Fruit fly (Drosophila melanogaster) whole organism, embryonic: ENCODE measurements around the gene CG32971.

Experiments used
- ATbp ChIP-seq: fragments of 200-800 bp; sonication (Bioruptor generic); optimal IDR thresholded peaks from 2 replicates; lab custom pipeline; 2017; ENCODE audit warnings: missing biosample characterization, mild to moderate bottlenecking, missing genetic modification characterization, missing genetic modification reagents
- Ada2b ChIP-seq: fragments of 200-800 bp; sonication (Bioruptor generic); IDR thresholded peaks from 2 replicates; pipeline ENCODE4 v1.3.6; 2022; ENCODE audit warnings: missing biosample characterization, missing genetic modification characterization
- Asciz ChIP-seq: fragments of 200-800 bp; sonication (Bioruptor generic); optimal IDR thresholded peaks from 2 replicates; lab custom pipeline; 2017; ENCODE audit warnings: missing biosample characterization, mild to moderate bottlenecking, missing genetic modification characterization, missing genetic modification reagents
- Awh ChIP-seq: fragments of 200-800 bp; sonication (Bioruptor generic); IDR thresholded peaks from 2 replicates; pipeline ENCODE4, ENCODE4 v1.3.6; 2022; ENCODE audit warnings: missing biosample characterization, missing genetic modification characterization
- CG10209 ChIP-seq: fragments of 200-800 bp; sonication (Bioruptor generic); optimal IDR thresholded peaks from 3 replicates; lab custom pipeline; 2017; ENCODE audit warnings: missing biosample characterization, mild to moderate bottlenecking, missing genetic modification characterization, missing genetic modification reagents
- CG1024 ChIP-seq: fragments of 200-800 bp; sonication (Bioruptor generic); IDR thresholded peaks from 2 replicates; pipeline ENCODE4 v1.3.6; 2022; ENCODE audit warnings: missing biosample characterization, missing genetic modification characterization
- CG10274 ChIP-seq: fragments of 200-800 bp; sonication (Bioruptor generic); optimal IDR thresholded peaks from 3 replicates; lab custom pipeline; 2017; ENCODE audit warnings: missing biosample characterization, mild to moderate bottlenecking, missing genetic modification characterization
- CG10654 ChIP-seq: fragments of 200-800 bp; sonication (Bioruptor generic); optimal IDR thresholded peaks from 2 replicates; lab custom pipeline; 2016; ENCODE audit warnings: missing biosample characterization, missing genetic modification characterization
- CG11093 ChIP-seq: fragments of 200-800 bp; sonication (Bioruptor generic); IDR thresholded peaks from 3 replicates; pipeline ENCODE4 v1.3.6; 2022; ENCODE audit warnings: missing biosample characterization, missing genetic modification characterization
- CG11504 ChIP-seq: fragments of 200-800 bp; sonication (Bioruptor generic); optimal IDR thresholded peaks from 3 replicates; lab custom pipeline; 2019; ENCODE audit warnings: missing biosample characterization, mild to moderate bottlenecking, missing genetic modification characterization, moderate library complexity
- CG13123 ChIP-seq: fragments of 200-800 bp; sonication (Bioruptor generic); optimal IDR thresholded peaks from 2 replicates; lab custom pipeline; 2016; ENCODE audit warnings: missing biosample characterization, missing genetic modification characterization
- CG13424 ChIP-seq: fragments of 200-800 bp; sonication (Bioruptor generic); optimal IDR thresholded peaks from 2 replicates; lab custom pipeline; 2019; ENCODE audit warnings: missing biosample characterization, mild to moderate bottlenecking, missing genetic modification characterization, moderate library complexity
- CG14710 ChIP-seq: fragments of 200-800 bp; sonication (Bioruptor generic); optimal IDR thresholded peaks from 3 replicates; lab custom pipeline; 2019; ENCODE audit warnings: missing biosample characterization, mild to moderate bottlenecking, missing genetic modification characterization, moderate library complexity
- CG17359 ChIP-seq: fragments of 200-800 bp; sonication (Bioruptor generic); optimal IDR thresholded peaks from 3 replicates; lab custom pipeline; 2018; ENCODE audit warnings: missing biosample characterization, mild to moderate bottlenecking, missing genetic modification characterization, moderate library complexity
- CG17612 ChIP-seq: fragments of 200-800 bp; sonication (Bioruptor generic); IDR thresholded peaks from 2 replicates; pipeline ENCODE4 v1.3.6; 2022; ENCODE audit warnings: missing biosample characterization, missing genetic modification characterization
- CG18262 ChIP-seq: fragments of 200-800 bp; optimal IDR thresholded peaks from 3 replicates; lab custom pipeline; 2019; ENCODE audit warnings: missing biosample characterization, mild to moderate bottlenecking, missing genetic modification characterization, moderate library complexity
- CG1832 ChIP-seq: fragments of 200-800 bp; sonication (Bioruptor generic); optimal IDR thresholded peaks from 2 replicates; lab custom pipeline; 2017; ENCODE audit warnings: missing biosample characterization, mild to moderate bottlenecking, missing genetic modification characterization, inconsistent platforms
- CG2129 ChIP-seq: fragments of 200-800 bp; sonication (Bioruptor generic); IDR thresholded peaks from 2 replicates; pipeline ENCODE4 v1.3.6; 2022; ENCODE audit warnings: missing biosample characterization, missing genetic modification characterization; ENCODE audit not compliant: partially characterized antibody
- CG2199 ChIP-seq: fragments of 200-800 bp; sonication (Bioruptor generic); IDR thresholded peaks from 3 replicates; pipeline ENCODE4 v1.3.6; 2022; ENCODE audit warnings: missing biosample characterization, missing genetic modification characterization
- CG2875 ChIP-seq: fragments of 200-800 bp; sonication (Bioruptor generic); optimal IDR thresholded peaks from 2 replicates; lab custom pipeline; 2017; ENCODE audit warnings: missing biosample characterization, mild to moderate bottlenecking, missing genetic modification characterization, missing genetic modification reagents
- CG31441 ChIP-seq: fragments of 200-800 bp; sonication (Bioruptor generic); IDR thresholded peaks from 2 replicates; pipeline ENCODE4 v1.3.6; 2022; ENCODE audit warnings: missing biosample characterization, missing genetic modification characterization
- CG33557 ChIP-seq: fragments of 200-800 bp; sonication (Bioruptor generic); optimal IDR thresholded peaks from 2 replicates; lab custom pipeline; 2019; ENCODE audit warnings: missing biosample characterization, mild to moderate bottlenecking, missing genetic modification characterization, moderate library complexity
- CG43689 ChIP-seq: fragments of 200-800 bp; sonication (Bioruptor generic); IDR thresholded peaks from 2 replicates; pipeline ENCODE4 v1.3.6; 2022; ENCODE audit warnings: missing biosample characterization, missing genetic modification characterization
- CG4617 ChIP-seq: fragments of 200-800 bp; sonication (Bioruptor generic); optimal IDR thresholded peaks from 3 replicates; lab custom pipeline; 2016; ENCODE audit warnings: missing biosample characterization, missing genetic modification characterization, borderline replicate concordance
- CG4820 ChIP-seq: fragments of 200-800 bp; sonication (Bioruptor generic); optimal IDR thresholded peaks from 3 replicates; lab custom pipeline; 2016; ENCODE audit warnings: missing biosample characterization, missing genetic modification characterization
- CG4854 ChIP-seq: fragments of 200-800 bp; sonication (Bioruptor generic); optimal IDR thresholded peaks from 2 replicates; lab custom pipeline; 2016; ENCODE audit warnings: missing biosample characterization, missing genetic modification characterization, inconsistent platforms
- CG5953 ChIP-seq: fragments of 200-800 bp; sonication (Bioruptor generic); IDR thresholded peaks from 2 replicates; pipeline ENCODE4 v1.3.6; 2022; ENCODE audit warnings: missing biosample characterization, missing genetic modification characterization
- CG6175 ChIP-seq: fragments of 200-800 bp; sonication (Bioruptor generic); IDR thresholded peaks from 3 replicates; pipeline ENCODE4 v1.3.6; 2022; ENCODE audit warnings: missing biosample characterization, missing genetic modification characterization
- Dbx ChIP-seq: fragments of 200-800 bp; sonication (Bioruptor generic); IDR thresholded peaks from 3 replicates; pipeline ENCODE4 v1.3.6; 2022; ENCODE audit warnings: missing biosample characterization, missing genetic modification characterization
- Dek ChIP-seq: fragments of 200-800 bp; sonication (Bioruptor generic); optimal IDR thresholded peaks from 3 replicates; lab custom pipeline; 2019; ENCODE audit warnings: missing biosample characterization, mild to moderate bottlenecking, missing genetic modification characterization, moderate library complexity
- Gsc ChIP-seq: fragments of 200-800 bp; sonication (Bioruptor generic); IDR thresholded peaks from 2 replicates; pipeline ENCODE4 v1.3.6; 2022; ENCODE audit warnings: missing biosample characterization, missing genetic modification characterization
- HLHmδ ChIP-seq: fragments of 200-800 bp; sonication (Bioruptor generic); optimal IDR thresholded peaks from 2 replicates; lab custom pipeline; 2018; ENCODE audit warnings: missing biosample characterization, mild to moderate bottlenecking, missing genetic modification characterization, moderate library complexity
- Hr39 ChIP-seq: fragments of >200 bp; optimal IDR thresholded peaks from 2 replicates; lab custom pipeline; 2017
- Hr78 ChIP-seq, 2 experiments: fragments of 200-800 bp in 1 of 2; fragments of >200 bp in 1 of 2; sonication (Bioruptor generic) in 1 of 2; optimal IDR thresholded peaks; 2 replicates each; lab custom pipeline; 2017 to 2019; ENCODE audit warnings: missing biosample characterization in 2 of 2, missing genetic modification characterization in 2 of 2, mild to moderate bottlenecking in 1 of 2, moderate library complexity in 1 of 2
- Meics ChIP-seq: fragments of 200-800 bp; sonication (Bioruptor generic); optimal IDR thresholded peaks from 2 replicates; lab custom pipeline; 2017; ENCODE audit warnings: missing biosample characterization, mild to moderate bottlenecking, missing genetic modification characterization
- Sox100B ChIP-seq: fragments of 200-800 bp; sonication (Bioruptor generic); optimal IDR thresholded peaks from 3 replicates; lab custom pipeline; 2018; ENCODE audit warnings: missing biosample characterization, mild to moderate bottlenecking, missing genetic modification characterization
- bsh ChIP-seq, 2 experiments: fragments of 200-800 bp; sonication (Bioruptor generic); optimal IDR thresholded peaks; 2 replicates each; lab custom pipeline; 2017 to 2018; ENCODE audit warnings: mild to moderate bottlenecking in 2 of 2, missing biosample characterization in 2 of 2, missing genetic modification characterization in 2 of 2, moderate library complexity in 1 of 2
- dmrt99B ChIP-seq: fragments of 200-800 bp; sonication (Bioruptor generic); optimal IDR thresholded peaks from 2 replicates; lab custom pipeline; 2018; ENCODE audit warnings: missing biosample characterization, mild to moderate bottlenecking, missing genetic modification characterization, moderate library complexity
- dysf ChIP-seq: fragments of 200-800 bp; sonication (Bioruptor generic); IDR thresholded peaks from 3 replicates; pipeline ENCODE4 v1.3.6; 2022; ENCODE audit warnings: missing biosample characterization, missing genetic modification characterization
- exex ChIP-seq: fragments of 200-800 bp; sonication (Bioruptor generic); optimal IDR thresholded peaks from 4 replicates; lab custom pipeline; 2018; ENCODE audit warnings: missing biosample characterization, mild to moderate bottlenecking, missing genetic modification characterization, moderate library complexity
- fd64A ChIP-seq: fragments of 200-800 bp; sonication (Bioruptor generic); optimal IDR thresholded peaks from 3 replicates; lab custom pipeline; 2018; ENCODE audit warnings: missing biosample characterization, mild to moderate bottlenecking, missing genetic modification characterization
- insv ChIP-seq, 2 experiments: fragments of 200-800 bp; sonication (Bioruptor generic); optimal IDR thresholded peaks; 3 replicates each; lab custom pipeline; 2016 to 2018; ENCODE audit warnings: missing biosample characterization in 2 of 2, missing genetic modification characterization in 2 of 2
- lov ChIP-seq, 2 experiments: fragments of 200-800 bp in 1 of 2; fragments of >200 bp in 1 of 2; sonication (Bioruptor generic) in 1 of 2; IDR thresholded peaks in 1 of 2; optimal IDR thresholded peaks in 1 of 2; 2 replicates in 1 of 2; 3 replicates in 1 of 2; pipeline versions ENCODE4 v1.3.6 to Lab custom; 2017 to 2022; ENCODE audit warnings: missing biosample characterization in 1 of 2, missing genetic modification characterization in 1 of 2
- nerfin-2 ChIP-seq: fragments of 200-800 bp; sonication (Bioruptor generic); IDR thresholded peaks from 2 replicates; pipeline ENCODE4 v1.3.6; 2022; ENCODE audit warnings: missing biosample characterization, missing genetic modification characterization; ENCODE audit not compliant: partially characterized antibody
- oc ChIP-seq: fragments of 200-800 bp; sonication (Bioruptor generic); optimal IDR thresholded peaks from 2 replicates; lab custom pipeline; 2018; ENCODE audit warnings: missing biosample characterization, mild to moderate bottlenecking, missing genetic modification characterization, moderate library complexity
- repo ChIP-seq: fragments of 200-800 bp; sonication (Bioruptor generic); optimal IDR thresholded peaks from 2 replicates; lab custom pipeline; 2016; ENCODE audit warnings: missing biosample characterization, missing genetic modification characterization
- sens ChIP-seq: fragments of 200-800 bp; sonication (Bioruptor generic); peaks from one replicate; lab custom pipeline; 2016; ENCODE audit warnings: missing biosample characterization, missing genetic modification characterization
- tio ChIP-seq: fragments of 200-800 bp; sonication (Bioruptor generic); optimal IDR thresholded peaks from 2 replicates; lab custom pipeline; 2017; ENCODE audit warnings: missing biosample characterization, missing genetic modification characterization, inconsistent platforms
- zfh1 ChIP-seq: fragments of 200-800 bp; sonication (Bioruptor generic); IDR thresholded peaks from 3 replicates; pipeline ENCODE4 v1.3.6; 2022; ENCODE audit warnings: missing biosample characterization, missing genetic modification characterization
- zfh2 ChIP-seq: fragments of 200-800 bp; sonication (Bioruptor generic); optimal IDR thresholded peaks from 2 replicates; lab custom pipeline; 2016; ENCODE audit warnings: missing biosample characterization, missing genetic modification characterization

Gene CG32971

DNA sequence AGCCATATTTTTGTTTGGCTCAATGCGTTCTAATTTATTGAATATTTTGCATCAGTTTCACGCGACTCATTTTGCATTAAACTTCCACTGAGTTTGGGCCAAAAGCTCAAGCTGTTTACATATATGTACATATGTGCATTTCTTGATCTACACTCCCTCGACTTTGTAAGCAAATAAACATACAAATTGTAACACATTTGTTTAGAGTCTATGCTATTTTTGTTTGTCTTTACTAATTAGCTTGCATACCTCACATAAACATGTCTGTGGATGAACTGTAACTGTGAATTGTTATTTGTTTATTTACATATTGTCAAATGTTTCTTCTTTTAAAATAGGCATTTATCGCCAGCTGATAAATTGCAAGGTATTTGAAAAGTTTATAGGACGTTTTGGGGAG is 32.9 kb downstream of the CG32971 start (continued):
- no peak for TF ChIP-seq insv (GFP tag; optimal IDR thresholded peaks at IDR 0.05; lab: Kevin White, UChicago)
- no peak for TF ChIP-seq exex
- no peak for TF ChIP-seq Dek (tag; lab: Kevin White, UChicago)
- TF ChIP-seq CG1832 (GFP tag; lab: Kevin White, UChicago) = no peak
- TF ChIP-seq CG10274 (GFP tag; lab: Kevin White, UChicago) = no peak
- no peak for TF ChIP-seq Hr39 (lab: Kevin White, UChicago)
- TF ChIP-seq CG17612 = no peak
- no peak for TF ChIP-seq repo
- peak; percentile 49 for TF ChIP-seq dmrt99B (tag; lab: Kevin White, UChicago)
- TF ChIP-seq fd64A (GFP tag; lab: Kevin White, UChicago) = peak; percentile 44
- no peak for TF ChIP-seq zfh2 (GFP tag; lab: Kevin White, UChicago)
- TF ChIP-seq CG43689 (GFP tag; lab: Robert Waterston, UW) = no peak
- TF ChIP-seq CG31441 = peak; percentile 13; the same call in 1 of the 2 replicates
- peak; percentile 3 for TF ChIP-seq CG4854 (GFP tag; lab: Kevin White, UChicago)
- TF ChIP-seq CG13123 (GFP tag; lab: Kevin White, UChicago) = no peak
- no peak for TF ChIP-seq tio (GFP tag; lab: Kevin White, UChicago)
- TF ChIP-seq CG14710 = no peak
- peak; percentile 24 for TF ChIP-seq Sox100B (GFP tag; lab: Kevin White, UChicago)
- no peak for TF ChIP-seq Dbx (GFP tag; lab: Robert Waterston, UW)
- TF ChIP-seq CG2875 (GFP tag; lab: Kevin White, UChicago) = peak; percentile 30
- TF ChIP-seq CG10654 (GFP tag; lab: Kevin White, UChicago) = no peak
- peak; percentile 18 for TF ChIP-seq oc
- TF ChIP-seq Meics (GFP tag; lab: Kevin White, UChicago) = no peak
- TF ChIP-seq CG11093 = no peak
- TF ChIP-seq CG4820 (GFP tag; lab: Kevin White, UChicago) = no peak
- TF ChIP-seq CG17359 (tag; lab: Kevin White, UChicago) = peak; percentile 59
- TF ChIP-seq CG13424 (tag; lab: Kevin White, UChicago) = no peak

DNA sequence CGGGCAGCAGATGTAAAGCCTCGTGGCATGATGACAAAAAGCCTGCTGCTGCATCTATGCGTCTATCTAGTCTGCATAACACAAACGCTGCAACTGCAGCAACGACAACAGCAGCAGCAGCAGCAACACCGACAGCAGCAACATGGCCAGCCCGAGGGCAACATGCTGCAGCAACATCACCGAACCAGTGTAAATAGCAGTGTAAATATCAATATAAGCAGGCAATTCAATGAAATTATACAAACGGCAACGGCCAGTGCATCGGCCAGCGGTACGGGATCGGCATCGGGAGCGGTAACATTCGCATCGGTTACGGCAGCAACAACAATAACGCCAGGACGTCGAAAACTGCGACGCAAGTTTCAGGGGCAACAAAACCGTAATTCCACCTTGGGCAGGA is 33.6 kb downstream of the CG32971 start:
- no peak for TF ChIP-seq CG4617 (GFP tag; lab: Kevin White, UChicago)
- no peak for TF ChIP-seq Asciz (GFP tag; lab: Kevin White, UChicago)
- TF ChIP-seq CG5953 = peak; percentile 71
- TF ChIP-seq Gsc (GFP tag; lab: Robert Waterston, UW) = no peak
- TF ChIP-seq zfh1 (GFP tag; lab: Robert Waterston, UW) = 0 out of 3 replicates have a peak, but pooled peaks have one; percentile 34
- TF ChIP-seq dysf (GFP tag; lab: Robert Waterston, UW) = 0 out of 3 replicates have a peak, but pooled peaks have one; percentile 11
- no peak for TF ChIP-seq lov (optimal IDR thresholded peaks at IDR 0.05; lab: Kevin White, UChicago)
- TF ChIP-seq lov (GFP tag; IDR thresholded peaks at IDR 0.05; lab: Robert Waterston, UW) = 0 out of 3 replicates have a peak, but pooled peaks have one; percentile 5
- TF ChIP-seq Sox100B (GFP tag; lab: Kevin White, UChicago) = no peak
- no peak for TF ChIP-seq Hr78 (GFP tag; optimal IDR thresholded peaks at IDR 0.05; lab: Kevin White, UChicago)
- TF ChIP-seq nerfin-2 = no peak
- peak; percentile 32; the same call in 1 of the 2 replicates for TF ChIP-seq Awh (GFP tag; lab: Robert Waterston, UW)
- TF ChIP-seq ATbp (GFP tag; lab: Kevin White, UChicago) = peak; percentile 41
- peak; percentile 60 for TF ChIP-seq sens (GFP tag; lab: Kevin White, UChicago)
- TF ChIP-seq CG13424 (tag; lab: Kevin White, UChicago) = no peak
- TF ChIP-seq CG2129 (GFP tag; lab: Robert Waterston, UW) = no peak
- TF ChIP-seq CG6175 (GFP tag; lab: Robert Waterston, UW) = no peak
- TF ChIP-seq CG1024 (GFP tag; lab: Robert Waterston, UW) = peak; percentile 31; the same call in 1 of the 2 replicates
- no peak for TF ChIP-seq CG10209
- 0 out of 3 replicates have a peak, but pooled peaks have one; percentile 10 for TF ChIP-seq CG2199 (GFP tag; lab: Robert Waterston, UW)
- peak in 1 of 2 experiments; percentile 6 for TF ChIP-seq bsh (GFP tag; optimal IDR thresholded peaks at IDR 0.05; lab: Kevin White, UChicago)
- TF ChIP-seq HLHmδ (GFP tag; lab: Kevin White, UChicago) = peak; percentile 10
- TF ChIP-seq Ada2b (GFP tag; lab: Robert Waterston, UW) = no peak
- TF ChIP-seq CG18262 (tag; lab: Kevin White, UChicago) = no peak
- TF ChIP-seq CG11504 = peak; percentile 94
- peak; percentile 22 for TF ChIP-seq CG33557 (GFP tag; lab: Kevin White, UChicago)
